Worm (Caenorhabditis elegans) whole organism, midembryonic: ENCODE measurements around the gene spe-41.

Experiments used
- T22C8.4 ChIP-seq: fragments of 200-800 bp; sonication (Bioruptor generic); IDR thresholded peaks from 2 replicates; pipeline ENCODE4 v1.3.6; 2022; ENCODE audit warnings: missing genetic modification characterization, missing compliant biosample characterization
- cog-1 ChIP-seq: sonication (generic microtip); optimal IDR thresholded peaks from 2 replicates; lab custom pipeline; 2016; ENCODE audit warnings: missing genetic modification characterization, missing compliant biosample characterization
- flt-1 ChIP-seq: fragments of 200-800 bp; sonication (Bioruptor generic); IDR thresholded peaks from 2 replicates; pipeline ENCODE4 v1.3.6; 2022; ENCODE audit warnings: missing genetic modification characterization, missing compliant biosample characterization
- klf-2 ChIP-seq: fragments of 200-800 bp; sonication (Bioruptor generic); conservative IDR thresholded peaks from 2 replicates; pipeline ENCODE4 v1.3.6; 2022; ENCODE audit warnings: missing genetic modification reagents, missing genetic modification characterization, missing compliant biosample characterization
- med-1 ChIP-seq: sonication (generic microtip); optimal IDR thresholded peaks from 2 replicates; lab custom pipeline; 2017; ENCODE audit warnings: missing genetic modification characterization, mild to moderate bottlenecking, missing compliant biosample characterization, antibody characterized with exemption, missing genetic modification reagents; ENCODE audit not compliant: insufficient read depth
- ref-1 ChIP-seq: fragments of 200-800 bp; sonication (Bioruptor generic); conservative IDR thresholded peaks from 2 replicates; pipeline ENCODE4 v1.3.6; 2022; ENCODE audit warnings: missing genetic modification reagents, missing genetic modification characterization, missing compliant biosample characterization
- tab-1 ChIP-seq: fragments of 200-800 bp; sonication (Bioruptor generic); IDR thresholded peaks from 2 replicates; pipeline ENCODE4 v1.3.6; 2022; ENCODE audit warnings: missing genetic modification characterization, missing compliant biosample characterization
- ztf-23 ChIP-seq: fragments of 200-800 bp; sonication (Bioruptor generic); IDR thresholded peaks from 2 replicates; pipeline ENCODE4 v1.3.6; 2022; ENCODE audit warnings: missing genetic modification reagents, missing genetic modification characterization, missing compliant biosample characterization
- ztf-29 ChIP-seq: fragments of 200-800 bp; sonication (Bioruptor generic); IDR thresholded peaks from 2 replicates; pipeline ENCODE4 v1.3.6; 2022; ENCODE audit warnings: missing genetic modification reagents, missing genetic modification characterization, missing compliant biosample characterization

Gene spe-41

DNA sequence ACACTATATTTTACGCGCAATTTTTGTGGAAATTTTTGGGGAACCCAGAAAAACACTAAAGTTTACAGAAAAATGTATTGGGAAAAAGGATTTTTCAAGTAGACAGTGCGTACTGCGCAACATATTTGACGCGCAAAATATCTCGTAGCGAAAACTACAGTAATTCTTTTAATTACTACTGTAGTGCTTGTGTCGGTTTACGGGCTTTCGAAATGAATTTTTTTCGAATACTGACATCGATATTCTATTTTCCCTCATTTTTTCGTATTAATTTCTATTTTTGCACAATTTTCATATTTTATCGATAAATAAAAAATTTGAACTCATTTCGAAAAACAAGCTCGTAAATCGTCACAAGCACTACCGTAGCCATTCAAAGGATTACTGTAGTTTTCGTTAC, 15.4 kb downstream of the spe-41 start:
- TF ChIP-seq tab-1 (GFP tag; lab: Robert Waterston, UW), result no peak
- no peak for TF ChIP-seq T22C8.4 (GFP tag; lab: Robert Waterston, UW)
- TF ChIP-seq cog-1 (tag; lab: Kevin White, UChicago), result no peak

ce11 chrIII:3426741-3427140, 17.3 kb downstream of the spe-41 start:
- 0 out of 2 replicates have a peak, but pooled peaks have one; percentile 4 for TF ChIP-seq flt-1
- TF ChIP-seq ztf-23 (GFP tag; lab: Robert Waterston, UW), result no peak

DNA sequence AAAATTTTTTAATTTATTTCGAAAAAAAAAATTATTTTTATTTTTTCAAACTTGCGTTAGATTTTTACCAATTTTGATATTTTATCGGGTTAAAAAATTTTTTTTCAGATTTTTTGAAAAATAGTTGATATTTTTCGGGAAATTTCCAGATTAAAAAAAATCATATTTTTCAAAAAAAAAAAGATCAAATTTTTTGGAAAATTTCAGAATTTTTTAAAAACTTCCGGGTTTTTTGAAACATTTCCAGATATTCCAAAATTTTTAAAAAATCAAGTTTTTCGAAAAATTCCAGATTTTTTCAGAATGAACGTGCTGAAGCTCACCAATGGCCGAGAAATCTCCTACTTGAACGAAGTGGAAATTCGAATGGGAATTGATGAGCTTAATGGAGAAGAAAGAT, 18.6 kb downstream of the spe-41 start, which contains the start of gene metl-18:
Gene metl-18 (plus strand): TSS at position 301 of the 400 bp plus-strand sequence.
- TF ChIP-seq cog-1 (tag; lab: Kevin White, UChicago) (no peak), flt-1 (no peak), med-1 (GFP tag; lab: Kevin White, UChicago) (no peak), ref-1 (GFP tag; lab: Robert Waterston, UW) (no peak)

- TF ChIP-seq cog-1 (tag; lab: Kevin White, UChicago), result no peak
- no peak for TF ChIP-seq T22C8.4 (GFP tag; lab: Robert Waterston, UW)
- no peak for TF ChIP-seq ztf-29 (GFP tag; lab: Robert Waterston, UW)
- no peak for TF ChIP-seq med-1 (GFP tag; lab: Kevin White, UChicago)
- no peak for TF ChIP-seq ref-1 (GFP tag; lab: Robert Waterston, UW)
- TF ChIP-seq tab-1 (GFP tag; lab: Robert Waterston, UW), result no peak
- TF ChIP-seq ztf-23 (GFP tag; lab: Robert Waterston, UW), result no peak
- TF ChIP-seq flt-1, result no peak
- TF ChIP-seq klf-2 (GFP tag; lab: Robert Waterston, UW), result no peak
Measured at ce11 chrIII:3423924-3424323, 20.1 kb downstream of the spe-41 start.

ce11 chrIII:3418906-3419305, 25.1 kb downstream of the spe-41 start:
- TF ChIP-seq flt-1, result no peak
- TF ChIP-seq cog-1 (tag; lab: Kevin White, UChicago), result no peak
- TF ChIP-seq ztf-23 (GFP tag; lab: Robert Waterston, UW), result no peak
- TF ChIP-seq med-1 (GFP tag; lab: Kevin White, UChicago), result no peak
- TF ChIP-seq klf-2 (GFP tag; lab: Robert Waterston, UW), result no peak
- no peak for TF ChIP-seq T22C8.4 (GFP tag; lab: Robert Waterston, UW)
- TF ChIP-seq ref-1 (GFP tag; lab: Robert Waterston, UW), result no peak
- no peak for TF ChIP-seq tab-1 (GFP tag; lab: Robert Waterston, UW)
- TF ChIP-seq ztf-29 (GFP tag; lab: Robert Waterston, UW), result no peak

ce11 chrIII:3417453-3417852, 26.6 kb downstream of the spe-41 start:
- no peak for TF ChIP-seq ztf-29 (GFP tag; lab: Robert Waterston, UW)
- TF ChIP-seq med-1 (GFP tag; lab: Kevin White, UChicago), result no peak

DNA sequence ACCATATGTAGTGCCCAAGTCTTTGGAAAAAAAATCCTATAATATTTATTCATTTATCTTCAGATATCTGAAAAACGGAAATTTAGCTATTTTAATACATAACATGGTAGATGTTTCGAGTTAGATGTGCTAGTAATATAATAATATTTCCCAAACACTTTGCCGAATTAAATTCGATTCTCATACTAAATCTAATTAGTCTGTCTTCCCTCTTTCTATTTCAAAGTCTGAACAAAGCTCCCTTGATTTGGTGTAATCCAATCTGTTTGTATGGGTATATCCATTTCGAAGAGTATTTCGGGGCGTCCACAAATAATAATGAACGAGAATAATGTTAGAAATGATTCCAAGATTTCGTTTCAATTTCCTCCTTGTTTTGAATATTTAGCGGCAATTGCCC, 29.6 kb downstream of the spe-41 start:
- TF ChIP-seq ztf-29 (GFP tag; lab: Robert Waterston, UW), result no peak
- TF ChIP-seq ref-1 (GFP tag; lab: Robert Waterston, UW), result no peak
- TF ChIP-seq klf-2 (GFP tag; lab: Robert Waterston, UW), result no peak
- no peak for TF ChIP-seq ztf-23 (GFP tag; lab: Robert Waterston, UW)
- TF ChIP-seq T22C8.4 (GFP tag; lab: Robert Waterston, UW), result no peak
- no peak for TF ChIP-seq tab-1 (GFP tag; lab: Robert Waterston, UW)
- TF ChIP-seq flt-1, result no peak
- TF ChIP-seq cog-1 (tag; lab: Kevin White, UChicago), result no peak
- no peak for TF ChIP-seq med-1 (GFP tag; lab: Kevin White, UChicago)

DNA sequence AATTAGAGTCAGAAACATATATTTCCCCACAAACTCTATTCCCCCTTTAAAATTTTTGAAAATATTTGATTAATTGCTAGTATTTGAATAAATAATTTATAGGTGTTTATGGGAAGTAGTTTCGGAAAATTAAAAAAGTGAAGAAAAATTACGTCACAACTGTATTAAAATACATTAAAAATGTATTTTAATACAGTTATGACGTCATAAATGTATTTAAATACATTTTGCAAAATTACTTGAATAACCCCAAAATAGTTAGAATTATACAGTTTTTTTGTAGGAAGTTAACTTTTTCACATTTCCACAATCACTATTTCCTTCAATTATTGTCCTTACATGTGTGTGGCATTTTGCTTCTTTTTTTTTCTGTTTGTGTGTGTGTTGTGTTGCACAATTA, 30.6 kb downstream of the spe-41 start:
- no peak for TF ChIP-seq klf-2 (GFP tag; lab: Robert Waterston, UW)
- no peak for TF ChIP-seq med-1 (GFP tag; lab: Kevin White, UChicago)
- no peak for TF ChIP-seq T22C8.4 (GFP tag; lab: Robert Waterston, UW)
- no peak for TF ChIP-seq ref-1 (GFP tag; lab: Robert Waterston, UW)
- TF ChIP-seq tab-1 (GFP tag; lab: Robert Waterston, UW), result no peak
- no peak for TF ChIP-seq flt-1
- no peak for TF ChIP-seq cog-1 (tag; lab: Kevin White, UChicago)
- TF ChIP-seq ztf-29 (GFP tag; lab: Robert Waterston, UW), result no peak
- no peak for TF ChIP-seq ztf-23 (GFP tag; lab: Robert Waterston, UW)

ce11 chrIII:3405535-3405934, 38.5 kb downstream of the spe-41 start, which contains the start of gene golg-4:
TSS of gene golg-4 (plus strand) at chrIII:3405568.
- TF ChIP-seq med-1 (GFP tag; lab: Kevin White, UChicago), result no peak
- peak; percentile 68; the same call in 1 of the 2 replicates for TF ChIP-seq T22C8.4 (GFP tag; lab: Robert Waterston, UW)
- TF ChIP-seq klf-2 (GFP tag; lab: Robert Waterston, UW), result no peak
- TF ChIP-seq flt-1, result no peak
- no peak for TF ChIP-seq ztf-29 (GFP tag; lab: Robert Waterston, UW)
- no peak for TF ChIP-seq tab-1 (GFP tag; lab: Robert Waterston, UW)
- TF ChIP-seq ztf-23 (GFP tag; lab: Robert Waterston, UW), result no peak

DNA sequence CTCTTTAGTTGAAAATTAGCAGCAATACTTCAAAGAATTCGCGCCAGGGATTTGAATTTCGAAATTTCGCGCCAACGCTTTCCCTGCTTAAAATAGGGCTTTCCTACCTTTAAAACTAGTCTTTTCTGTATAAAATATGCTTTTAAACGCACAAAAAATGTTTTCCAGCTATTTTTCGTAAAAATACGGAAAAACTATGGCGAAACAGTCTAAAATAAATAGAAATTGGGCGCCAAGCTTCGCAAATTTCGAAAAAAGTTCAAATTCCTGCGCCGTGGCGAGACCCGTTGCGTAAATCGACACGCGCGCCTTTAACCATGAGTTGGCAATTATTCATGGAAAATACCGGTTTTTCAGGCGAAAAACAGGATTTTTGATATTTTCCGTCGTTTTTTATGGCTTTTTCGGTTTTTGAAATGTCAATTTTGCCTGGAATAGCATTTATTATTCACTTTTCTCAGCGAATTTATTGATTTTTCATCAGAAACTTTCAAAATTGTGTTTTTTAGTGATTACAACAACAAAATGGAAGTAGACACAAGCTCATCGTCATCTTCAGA, 39.6 kb downstream of the spe-41 start, which contains the start of the genes npp-9 and F59A2.5:
Gene npp-9 (minus strand): TSS at position 126 of the 560 bp plus-strand sequence.
Gene F59A2.5 (plus strand): TSS at position 510 of the 560 bp plus-strand sequence.
- no peak for TF ChIP-seq ztf-29 (GFP tag; lab: Robert Waterston, UW)
- TF ChIP-seq cog-1 (tag; lab: Kevin White, UChicago), result no peak
- no peak for TF ChIP-seq flt-1
- no peak for TF ChIP-seq T22C8.4 (GFP tag; lab: Robert Waterston, UW)
- no peak for TF ChIP-seq klf-2 (GFP tag; lab: Robert Waterston, UW)
